Worm (Caenorhabditis elegans) whole organism, young adult: ENCODE data around the gene F07C4.10.

Experiments
- B0035.1 ChIP-seq: sonication (generic microtip); optimal IDR thresholded peaks from 2 replicates; lab custom pipeline; 2016; ENCODE audit warnings: missing genetic modification characterization, mild to moderate bottlenecking, missing compliant biosample characterization, missing genotype, missing genetic modification reagents
- Y95B8A.8 ChIP-seq: fragments of 200-800 bp; sonication (Bioruptor generic); IDR thresholded peaks from 2 replicates; pipeline ENCODE4 v1.3.6; 2022; ENCODE audit warnings: missing genetic modification reagents, missing genetic modification characterization, missing compliant biosample characterization
- cebp-1 ChIP-seq, 2 experiments: fragments of 200-800 bp in 1 of 2; sonication (Bioruptor generic) in 1 of 2; sonication (generic microtip) in 1 of 2; IDR thresholded peaks in 1 of 2; optimal IDR thresholded peaks in 1 of 2; 2 replicates each; pipeline versions ENCODE4 v1.3.6 to Lab custom; 2017 to 2022; ENCODE audit warnings: missing compliant biosample characterization in 2 of 2, missing genetic modification characterization in 2 of 2, mild to moderate bottlenecking in 1 of 2, missing genetic modification reagents in 1 of 2, moderate library complexity in 1 of 2
- pha-4 ChIP-seq: fragments of 150-350 bp; sonication (generic microtip); optimal IDR thresholded peaks from 2 replicates; lab custom pipeline; 2014; ENCODE audit warnings: missing biosample characterization, missing genetic modification reagents, missing genetic modification characterization
- tlf-1 ChIP-seq: fragments of 200-800 bp; sonication (Bioruptor generic); optimal IDR thresholded peaks from 2 replicates; lab custom pipeline; 2018; ENCODE audit warnings: mild to moderate bottlenecking, missing genetic modification characterization, missing compliant biosample characterization
- ztf-6 ChIP-seq: fragments of 200-800 bp; sonication (Bioruptor generic); IDR thresholded peaks from 2 replicates; pipeline ENCODE4 v1.3.6; 2022; ENCODE audit warnings: missing genetic modification reagents, missing genetic modification characterization, missing compliant biosample characterization

DNA sequence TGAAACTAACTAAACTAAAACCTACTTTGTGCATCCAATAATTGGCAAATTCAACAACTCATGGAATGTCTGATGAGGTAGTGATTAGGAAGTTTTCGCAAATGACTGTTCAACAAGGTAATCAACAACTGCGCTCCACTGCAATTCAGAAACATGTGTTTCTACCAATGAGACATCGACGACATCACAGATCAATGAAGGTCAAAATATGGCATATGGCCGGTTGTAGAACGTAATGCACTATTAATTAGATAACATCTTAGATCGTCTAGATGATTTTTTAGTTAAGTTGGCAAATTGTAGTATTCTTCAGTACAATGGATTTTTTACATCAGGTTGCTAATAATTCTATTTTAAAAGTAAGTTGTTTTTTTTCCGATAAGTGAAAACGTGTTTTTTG lies 46.5 kb upstream of the F07C4.10 start, which contains the start of the genes nhr-94 and nhr-152:
- TF ChIP-seq pha-4 (tag; lab: Kevin White, UChicago) (no peak), cebp-1 (GFP tag; IDR thresholded peaks at IDR 0.05; lab: Robert Waterston, UW) (no peak), cebp-1 (tag; optimal IDR thresholded peaks at IDR 0.05; lab: Kevin White, UChicago) (no peak), Y95B8A.8 (GFP tag; lab: Robert Waterston, UW) (no peak), B0035.1 (tag; lab: Kevin White, UChicago) (no peak), tlf-1 (GFP tag; lab: Kevin White, UChicago) (no peak), ztf-6 (GFP tag; lab: Robert Waterston, UW) (no peak)
